Worm (Caenorhabditis elegans) whole organism, L4 larva: ENCODE data around the gene F29A7.4.

ENCODE experiments used
- ces-1 ChIP-seq: fragments of 150-350 bp; sonication (generic microtip); optimal IDR thresholded peaks from 4 replicates; lab custom pipeline; 2014; ENCODE audit warnings: missing biosample characterization, missing genetic modification reagents, missing genetic modification characterization
- ctbp-1 ChIP-seq: fragments of 200-800 bp; sonication (Bioruptor generic); IDR thresholded peaks from 2 replicates; pipeline ENCODE4 v1.3.6; 2022; ENCODE audit warnings: missing genetic modification reagents, missing genetic modification characterization, missing compliant biosample characterization
- dmd-8 ChIP-seq: fragments of 200-800 bp; sonication (Bioruptor generic); IDR thresholded peaks from 2 replicates; pipeline ENCODE4 v1.3.6; 2022; ENCODE audit warnings: missing genetic modification characterization, missing compliant biosample characterization
- fkh-10 ChIP-seq: fragments of 150-350 bp; optimal IDR thresholded peaks from 2 replicates; lab custom pipeline; 2014; ENCODE audit warnings: missing biosample characterization, missing genetic modification reagents, missing genetic modification characterization
- fos-1 ChIP-seq: fragments of 150-350 bp; optimal IDR thresholded peaks from 2 replicates; lab custom pipeline; 2014; ENCODE audit warnings: missing biosample characterization, missing genetic modification characterization
- nhr-77 ChIP-seq: fragments of 150-350 bp; optimal IDR thresholded peaks from 2 replicates; lab custom pipeline; 2014; ENCODE audit warnings: missing biosample characterization, missing genetic modification characterization
- unc-62 ChIP-seq, 3 experiments: fragments of 150-350 bp in 1 of 3; sonication (generic microtip); optimal IDR thresholded peaks in 2 of 3; peaks in 1 of 3; 1 replicate in 1 of 3; 2 replicates in 2 of 3; lab custom pipeline; 2014 to 2017; ENCODE audit warnings: missing biosample characterization in 3 of 3, missing genetic modification characterization in 3 of 3, missing genetic modification reagents in 3 of 3, missing genotype in 1 of 3
- zag-1 ChIP-seq: fragments of 150-350 bp; optimal IDR thresholded peaks from 2 replicates; lab custom pipeline; 2014; ENCODE audit warnings: missing biosample characterization, missing genetic modification characterization

ce11 chrII:2800550-2801233 is 50.9 kb downstream of the F29A7.4 start, which contains the start of gene nhr-119:
- peak in 1 of 2 experiments; percentile 68 for TF ChIP-seq unc-62 (GFP tag; optimal IDR thresholded peaks at IDR 0.05 in 1 of 2; lab: Kevin White, UChicago)
- no peak for TF ChIP-seq unc-62 (tag; optimal IDR thresholded peaks at IDR 0.05; lab: Kevin White, UChicago)
- TF ChIP-seq nhr-77 (tag; lab: Kevin White, UChicago) = peak; percentile 45
- no peak for TF ChIP-seq dmd-8 (GFP tag; lab: Robert Waterston, UW)
- TF ChIP-seq zag-1 (tag; lab: Kevin White, UChicago) = no peak
- TF ChIP-seq fkh-10 (GFP tag; lab: Kevin White, UChicago) = no peak
- TF ChIP-seq ctbp-1 = no peak
- TF ChIP-seq ces-1 (GFP tag; lab: Kevin White, UChicago) = no peak
- peak; percentile 38 for TF ChIP-seq fos-1 (tag; lab: Kevin White, UChicago)
